Worm (Caenorhabditis elegans): Measurements from ENCODE around the gene F20B6.5.

DNA sequence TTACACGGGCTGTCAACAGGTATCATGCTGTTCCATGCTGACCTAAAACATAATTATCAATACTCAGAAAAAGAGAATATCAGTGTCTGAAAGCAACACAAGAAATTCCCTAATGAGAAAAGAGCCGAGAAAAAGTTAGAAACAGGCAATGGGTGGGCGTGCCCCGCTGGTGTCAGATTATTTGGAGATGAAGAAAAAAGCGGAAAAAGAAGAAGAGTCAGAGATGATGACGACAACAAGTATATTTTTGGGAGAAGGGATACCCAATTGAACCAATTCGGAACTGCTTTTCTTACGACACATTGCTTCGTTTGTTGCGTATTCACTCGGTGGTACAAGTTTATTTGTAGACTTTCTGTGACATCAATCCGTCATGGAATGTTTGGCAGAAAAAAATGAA is 3.3 kb downstream of the F20B6.5 start, which contains the start of gene F20B6.4:
- TF ChIP-seq him-1 (tag; optimal IDR thresholded peaks at IDR 0.05) (no peak), W03F9.2 (tag; optimal IDR thresholded peaks at IDR 0.05) (no peak)
